Worm (Caenorhabditis elegans) whole organism, mixed stage, embryonic: ENCODE measurements around the gene lips-2.

ENCODE experiments used
- M03D4.4 ChIP-seq: sonication (generic microtip); optimal IDR thresholded peaks from 2 replicates; lab custom pipeline; 2017; ENCODE audit warnings: mild to moderate bottlenecking, missing genetic modification characterization, missing compliant biosample characterization
- bed-3 ChIP-seq: fragments of 200-800 bp; sonication (Bioruptor generic); optimal IDR thresholded peaks from 3 replicates; lab custom pipeline; 2018; ENCODE audit warnings: mild to moderate bottlenecking, missing genetic modification characterization, moderate library complexity, missing compliant biosample characterization
- blmp-1 ChIP-seq: fragments of 150-350 bp; optimal IDR thresholded peaks from 2 replicates; lab custom pipeline; 2014; ENCODE audit warnings: missing biosample characterization, missing genetic modification characterization
- ceh-39 ChIP-seq: fragments of 150-350 bp; optimal IDR thresholded peaks from 2 replicates; lab custom pipeline; 2014; ENCODE audit warnings: missing biosample characterization, missing genetic modification characterization
- ceh-83 ChIP-seq: fragments of 200-800 bp; sonication (Bioruptor generic); optimal IDR thresholded peaks from 2 replicates; lab custom pipeline; 2018; ENCODE audit warnings: mild to moderate bottlenecking, missing genetic modification characterization, missing compliant biosample characterization
- ces-1 ChIP-seq: fragments of 150-350 bp; optimal IDR thresholded peaks from 2 replicates; lab custom pipeline; 2014; ENCODE audit warnings: missing biosample characterization, missing genetic modification reagents, missing genetic modification characterization
- cnd-1 ChIP-seq: fragments of 200-800 bp; sonication (Bioruptor generic); optimal IDR thresholded peaks from 2 replicates; lab custom pipeline; 2018; ENCODE audit warnings: mild to moderate bottlenecking, missing genetic modification characterization, missing compliant biosample characterization
- drap-1 ChIP-seq: fragments of 200-800 bp; sonication (Bioruptor generic); optimal IDR thresholded peaks from 3 replicates; lab custom pipeline; 2018; ENCODE audit warnings: mild to moderate bottlenecking, missing genetic modification characterization, missing compliant biosample characterization
- elt-1 ChIP-seq: sonication (generic microtip); optimal IDR thresholded peaks from 2 replicates; lab custom pipeline; 2017; ENCODE audit warnings: missing genetic modification characterization, mild to moderate bottlenecking, missing compliant biosample characterization, antibody characterized with exemption, moderate library complexity, borderline replicate concordance; ENCODE audit not compliant: insufficient read depth
- elt-3 ChIP-seq: fragments of 150-350 bp; optimal IDR thresholded peaks from 2 replicates; lab custom pipeline; 2014; ENCODE audit warnings: missing biosample characterization, missing genetic modification characterization
- flh-1 ChIP-seq: fragments of 200-800 bp; sonication (Bioruptor generic); optimal IDR thresholded peaks from 2 replicates; lab custom pipeline; 2018; ENCODE audit warnings: mild to moderate bottlenecking, missing genetic modification characterization, moderate library complexity, missing compliant biosample characterization
- ham-2 ChIP-seq: fragments of 200-800 bp; sonication (Bioruptor generic); optimal IDR thresholded peaks from 2 replicates; lab custom pipeline; 2018; ENCODE audit warnings: mild to moderate bottlenecking, missing genetic modification characterization, missing compliant biosample characterization
- hlh-1 ChIP-seq: fragments of 150-350 bp; optimal IDR thresholded peaks from 2 replicates; lab custom pipeline; 2014; ENCODE audit warnings: missing biosample characterization, missing genetic modification reagents, missing genetic modification characterization
- lin-13 ChIP-seq: fragments of 150-350 bp; optimal IDR thresholded peaks from 2 replicates; lab custom pipeline; 2014; ENCODE audit warnings: missing biosample characterization, missing genetic modification characterization
- lin-32 ChIP-seq: fragments of 200-800 bp; sonication (Bioruptor generic); optimal IDR thresholded peaks from 2 replicates; lab custom pipeline; 2018; ENCODE audit warnings: mild to moderate bottlenecking, missing genetic modification characterization, missing compliant biosample characterization
- lsy-2 ChIP-seq: fragments of 150-350 bp; optimal IDR thresholded peaks from 2 replicates; lab custom pipeline; 2014; ENCODE audit warnings: missing biosample characterization, missing genetic modification characterization
- mab-5 ChIP-seq: fragments of 150-350 bp; optimal IDR thresholded peaks from 2 replicates; lab custom pipeline; 2014; ENCODE audit warnings: missing biosample characterization, missing genetic modification characterization
- mep-1 ChIP-seq: fragments of 150-350 bp; optimal IDR thresholded peaks from 2 replicates; lab custom pipeline; 2017; ENCODE audit warnings: missing biosample characterization, missing genetic modification reagents, missing genetic modification characterization, inconsistent platforms
- mls-2 ChIP-seq: sonication (generic microtip); optimal IDR thresholded peaks from 2 replicates; lab custom pipeline; 2016; ENCODE audit warnings: mild to moderate bottlenecking, missing genetic modification characterization, moderate library complexity, missing compliant biosample characterization
- nhr-12 ChIP-seq: fragments of 150-350 bp; optimal IDR thresholded peaks from 2 replicates; lab custom pipeline; 2014; ENCODE audit warnings: missing biosample characterization, missing genetic modification characterization
- nhr-2 ChIP-seq: fragments of 150-350 bp; optimal IDR thresholded peaks from 2 replicates; lab custom pipeline; 2014; ENCODE audit warnings: missing biosample characterization, missing genetic modification characterization
- nhr-28 ChIP-seq: fragments of 150-350 bp; optimal IDR thresholded peaks from 2 replicates; lab custom pipeline; 2014; ENCODE audit warnings: missing biosample characterization, missing genetic modification characterization
- nhr-76 ChIP-seq: sonication (generic microtip); optimal IDR thresholded peaks from 2 replicates; lab custom pipeline; 2017; ENCODE audit warnings: missing biosample characterization, missing genetic modification characterization
- pha-4 ChIP-seq: fragments of 150-350 bp; optimal IDR thresholded peaks from 2 replicates; lab custom pipeline; 2018; ENCODE audit warnings: missing biosample characterization, missing genetic modification reagents, missing genetic modification characterization
- snpc-4 ChIP-seq: fragments of 150-350 bp; optimal IDR thresholded peaks from 2 replicates; lab custom pipeline; 2014; ENCODE audit warnings: missing biosample characterization, missing genetic modification characterization
- sptf-1 ChIP-seq: sonication (generic microtip); optimal IDR thresholded peaks from 2 replicates; lab custom pipeline; 2017; ENCODE audit warnings: mild to moderate bottlenecking, missing genetic modification characterization, moderate library complexity, missing compliant biosample characterization
- tbx-8 ChIP-seq: fragments of 200-800 bp; sonication (Bioruptor generic); optimal IDR thresholded peaks from 2 replicates; lab custom pipeline; 2018; ENCODE audit warnings: mild to moderate bottlenecking, missing genetic modification characterization, moderate library complexity, missing compliant biosample characterization
- unc-120 ChIP-seq: sonication (generic microtip); optimal IDR thresholded peaks from 2 replicates; lab custom pipeline; 2017; ENCODE audit warnings: missing genetic modification characterization, missing compliant biosample characterization; ENCODE audit not compliant: poor library complexity, severe bottlenecking
- unc-62 ChIP-seq: fragments of 150-350 bp; optimal IDR thresholded peaks from 2 replicates; lab custom pipeline; 2014; ENCODE audit warnings: missing biosample characterization, missing genetic modification reagents, missing genetic modification characterization
- zip-8 ChIP-seq: fragments of 150-350 bp; optimal IDR thresholded peaks from 2 replicates; lab custom pipeline; 2014; ENCODE audit warnings: missing biosample characterization, missing genetic modification characterization

Gene lips-2

DNA sequence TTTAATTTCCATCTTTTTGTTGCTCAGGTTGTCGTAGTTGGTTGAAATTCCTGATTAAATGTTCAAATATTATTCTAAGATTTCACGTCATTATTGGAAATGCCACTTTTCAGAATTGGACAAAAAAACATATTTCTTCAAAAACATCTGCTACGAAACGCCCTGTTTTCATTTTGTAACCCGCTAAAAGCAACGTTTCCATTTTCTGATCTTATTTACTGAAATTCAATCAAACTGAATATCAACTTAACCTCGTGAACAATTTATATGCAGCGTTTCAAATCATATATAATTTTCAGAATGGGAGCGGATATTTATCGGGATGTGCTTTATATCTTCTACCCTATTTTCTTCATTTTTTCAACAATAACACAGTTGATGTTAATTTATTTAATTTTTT, 37.8 kb downstream of the lips-2 start, which contains the start of gene srd-40:
Gene srd-40 (plus strand): TSS at position 301 of the 400 bp plus-strand sequence.
- TF ChIP-seq flh-1 (GFP tag; lab: Kevin White, UChicago) = no peak
- no peak for TF ChIP-seq nhr-76 (tag; lab: Kevin White, UChicago)
- TF ChIP-seq hlh-1 (tag; lab: Kevin White, UChicago) = no peak
- no peak for TF ChIP-seq lin-13
- TF ChIP-seq elt-3 (tag; lab: Kevin White, UChicago) = no peak
- no peak for TF ChIP-seq ceh-83 (GFP tag; lab: Kevin White, UChicago)
- TF ChIP-seq zip-8 (tag; lab: Kevin White, UChicago) = no peak
- no peak for TF ChIP-seq ham-2 (GFP tag; lab: Kevin White, UChicago)
- TF ChIP-seq M03D4.4 (tag; lab: Kevin White, UChicago) = no peak
- no peak for TF ChIP-seq pha-4 (tag; lab: Kevin White, UChicago)
- no peak for TF ChIP-seq drap-1 (GFP tag; lab: Kevin White, UChicago)
- TF ChIP-seq snpc-4 (tag; lab: Kevin White, UChicago) = no peak
- no peak for TF ChIP-seq sptf-1 (tag; lab: Kevin White, UChicago)
- no peak for TF ChIP-seq blmp-1 (tag; lab: Kevin White, UChicago)
- TF ChIP-seq unc-120 (tag; lab: Kevin White, UChicago) = no peak
- TF ChIP-seq tbx-8 (GFP tag; lab: Kevin White, UChicago) = no peak
- no peak for TF ChIP-seq mep-1 (tag; lab: Kevin White, UChicago)
- no peak for TF ChIP-seq nhr-2 (tag; lab: Kevin White, UChicago)
- TF ChIP-seq lsy-2 (tag; lab: Kevin White, UChicago) = no peak

DNA sequence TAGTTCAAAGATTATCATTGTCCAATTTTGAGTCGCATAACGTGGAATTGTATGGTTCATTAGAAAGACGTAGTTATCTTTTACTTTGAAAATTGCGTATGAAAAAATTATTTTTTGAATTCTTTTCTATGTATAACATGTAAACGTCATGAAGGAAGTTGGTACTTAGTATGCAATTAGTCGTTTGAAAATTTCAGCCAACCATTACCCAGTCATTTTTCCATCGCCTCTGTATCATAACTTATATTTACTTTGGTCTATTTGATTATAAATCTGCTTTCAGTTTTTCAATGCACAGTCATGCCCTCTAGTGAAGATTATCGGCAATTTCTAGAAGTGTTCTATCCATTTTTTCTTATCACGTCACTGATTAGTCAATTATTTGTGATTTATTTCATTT, 40.8 kb downstream of the lips-2 start, which contains the start of gene srd-41:
Gene srd-41 (plus strand): TSS at position 301 of the 400 bp plus-strand sequence.
- TF ChIP-seq zip-8 (tag; lab: Kevin White, UChicago) (no peak), unc-62 (no peak), mls-2 (no peak), ceh-39 (tag; lab: Kevin White, UChicago) (no peak), ceh-83 (GFP tag; lab: Kevin White, UChicago) (no peak), pha-4 (tag; lab: Kevin White, UChicago) (no peak), mep-1 (tag; lab: Kevin White, UChicago) (no peak), ham-2 (GFP tag; lab: Kevin White, UChicago) (no peak), ces-1 (GFP tag; lab: Kevin White, UChicago) (no peak)

DNA sequence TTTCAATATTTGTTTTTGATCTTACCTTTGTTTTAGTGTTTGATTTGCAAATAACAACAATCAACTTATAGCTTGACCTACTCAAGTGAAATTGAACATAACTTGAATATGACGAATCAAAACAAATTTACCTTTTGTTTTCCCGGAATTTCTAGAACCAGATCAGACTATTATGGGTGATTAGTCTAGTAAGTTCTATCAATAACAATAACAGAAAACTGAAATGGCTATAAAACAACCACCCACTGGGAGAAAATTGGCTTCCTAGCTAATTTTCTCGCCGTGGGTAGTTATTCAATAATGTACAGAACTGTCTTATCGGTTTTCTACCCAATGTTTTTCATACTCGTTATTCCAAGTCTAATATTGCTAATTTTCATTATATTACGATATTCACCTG, 43.1 kb downstream of the lips-2 start, which contains the start of gene srd-45:
Gene srd-45 (plus strand): TSS at position 301 of the 400 bp plus-strand sequence.
- TF ChIP-seq lin-32 (GFP tag; lab: Kevin White, UChicago) (no peak), ceh-83 (GFP tag; lab: Kevin White, UChicago) (no peak)

- TF ChIP-seq bed-3 (GFP tag; lab: Kevin White, UChicago) (no peak), ceh-39 (tag; lab: Kevin White, UChicago) (no peak), ceh-83 (GFP tag; lab: Kevin White, UChicago) (no peak), drap-1 (GFP tag; lab: Kevin White, UChicago) (no peak), M03D4.4 (tag; lab: Kevin White, UChicago) (no peak), flh-1 (GFP tag; lab: Kevin White, UChicago) (no peak), elt-1 (tag; lab: Kevin White, UChicago) (no peak), pha-4 (tag; lab: Kevin White, UChicago) (no peak), unc-62 (no peak), lsy-2 (tag; lab: Kevin White, UChicago) (no peak), nhr-28 (tag; lab: Kevin White, UChicago) (no peak), tbx-8 (GFP tag; lab: Kevin White, UChicago) (no peak), mls-2 (no peak), mab-5 (tag; lab: Kevin White, UChicago) (no peak), cnd-1 (tag; lab: Kevin White, UChicago) (no peak), unc-120 (tag; lab: Kevin White, UChicago) (no peak), ham-2 (GFP tag; lab: Kevin White, UChicago) (no peak)
These were observed 46.2 kb downstream of the lips-2 start, which contains the start of gene srd-46 for ce11 chrX:12331795-12332194. Gene srd-46 (plus strand): TSS chrX:12332095.

- TF ChIP-seq ceh-83 (GFP tag; lab: Kevin White, UChicago) (no peak), nhr-12 (tag; lab: Kevin White, UChicago) (no peak), lin-32 (GFP tag; lab: Kevin White, UChicago) (no peak)
- TF ChIP-seq, all 35 proteins: peak for 0
These were observed 47.9 kb downstream of the lips-2 start, which contains the start of gene srd-47 for ce11 chrX:12333479-12333878. Gene srd-47 (plus strand): TSS chrX:12333642.
